Fruit fly (Drosophila melanogaster) whole organism: ENCODE measurements around the gene pav.

Source experiments
- CG8478 ChIP-seq: fragments of >200 bp; optimal IDR thresholded peaks from 2 replicates; lab custom pipeline; 2018; ENCODE audit warnings: inconsistent platforms
- pan ChIP-seq: fragments of >200 bp; optimal IDR thresholded peaks from 2 replicates; lab custom pipeline; 2017
- psq ChIP-seq: fragments of >200 bp; optimal IDR thresholded peaks from 2 replicates; lab custom pipeline; 2017
- usp ChIP-seq: fragments of >200 bp; optimal IDR thresholded peaks from 2 replicates; lab custom pipeline; 2017; ENCODE audit warnings: missing biosample characterization, missing genetic modification characterization, mixed read lengths

DNA sequence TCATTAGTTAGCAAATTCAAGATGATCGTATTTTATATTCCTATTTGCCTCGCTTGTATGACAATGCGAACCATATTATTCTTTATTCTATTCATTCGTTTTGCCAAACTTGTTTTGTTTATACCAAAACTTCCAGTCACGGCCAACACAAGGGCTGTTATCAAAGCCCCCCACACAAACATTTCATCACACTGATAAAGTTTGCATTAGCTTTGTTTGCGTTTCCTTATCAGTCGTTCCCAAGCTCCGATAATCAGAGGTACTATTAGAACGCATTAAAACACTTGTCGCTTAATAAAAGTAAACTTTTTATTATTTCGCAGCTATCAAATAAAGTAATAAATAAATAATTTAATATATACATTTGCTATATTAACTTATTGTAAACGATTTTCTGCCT lies 51.2 kb downstream of the pav start:
- no peak for TF ChIP-seq psq (lab: Kevin White, UChicago)
- no peak for TF ChIP-seq usp (GFP tag; lab: Kevin White, UChicago)
- no peak for TF ChIP-seq CG8478 (lab: Kevin White, UChicago)
- no peak for TF ChIP-seq pan (lab: Kevin White, UChicago)
